Worm (Caenorhabditis elegans) whole organism, L3 larva: ENCODE data around the gene Y24D9A.6.

Experiments
- R02D3.7 ChIP-seq: fragments of 150-350 bp; optimal IDR thresholded peaks from 2 replicates; lab custom pipeline; 2014; ENCODE audit warnings: missing biosample characterization, missing genetic modification characterization
- ama-1 ChIP-seq: fragments of 150-350 bp; optimal IDR thresholded peaks from 2 replicates; lab custom pipeline; 2018
- egl-5 ChIP-seq: fragments of 150-350 bp; optimal IDR thresholded peaks from 2 replicates; lab custom pipeline; 2017; ENCODE audit warnings: missing biosample characterization, missing genetic modification reagents, missing genetic modification characterization, inconsistent platforms
- elt-1 ChIP-seq: fragments of 150-350 bp; optimal IDR thresholded peaks from 2 replicates; lab custom pipeline; 2014; ENCODE audit warnings: missing biosample characterization, missing genetic modification characterization
- elt-2 ChIP-seq: sonication (generic microtip); optimal IDR thresholded peaks from 2 replicates; lab custom pipeline; 2016; ENCODE audit warnings: missing genetic modification reagents, mild to moderate bottlenecking, missing genetic modification characterization, missing compliant biosample characterization
- elt-3 ChIP-seq, 3 experiments: fragments of 150-350 bp in 1 of 3; sonication (generic microtip) in 2 of 3; optimal IDR thresholded peaks; 2 replicates in 2 of 3; 4 replicates in 1 of 3; lab custom pipeline; 2014 to 2017; ENCODE audit warnings: missing biosample characterization in 3 of 3, missing genetic modification characterization in 3 of 3
- eor-1 ChIP-seq, 2 experiments: fragments of 150-350 bp; optimal IDR thresholded peaks; 2 replicates each; lab custom pipeline; 2014 to 2018; ENCODE audit warnings: missing biosample characterization in 2 of 2, missing genetic modification characterization in 2 of 2
- jun-1 ChIP-seq: fragments of 150-350 bp; optimal IDR thresholded peaks from 2 replicates; lab custom pipeline; 2014; ENCODE audit warnings: missing biosample characterization, missing genetic modification reagents, missing genetic modification characterization
- lin-15B ChIP-seq: fragments of 150-350 bp; optimal IDR thresholded peaks from 2 replicates; lab custom pipeline; 2014; ENCODE audit warnings: missing biosample characterization, missing genetic modification characterization
- lsy-12 ChIP-seq: sonication (generic microtip); optimal IDR thresholded peaks from 2 replicates; lab custom pipeline; 2016; ENCODE audit warnings: mild to moderate bottlenecking, missing genetic modification characterization, missing compliant biosample characterization
- mml-1 ChIP-seq: fragments of 150-350 bp; sonication (generic microtip); optimal IDR thresholded peaks from 3 replicates; lab custom pipeline; 2014; ENCODE audit warnings: missing biosample characterization, missing genetic modification characterization
- nfya-1 ChIP-seq: sonication (generic microtip); optimal IDR thresholded peaks from 2 replicates; lab custom pipeline; 2017; ENCODE audit warnings: missing genetic modification characterization, mild to moderate bottlenecking, missing compliant biosample characterization, antibody characterized with exemption, moderate library complexity; ENCODE audit not compliant: insufficient read depth
- nhr-12 ChIP-seq: fragments of 150-350 bp; optimal IDR thresholded peaks from 2 replicates; lab custom pipeline; 2014; ENCODE audit warnings: missing biosample characterization, missing genetic modification characterization
- nhr-23 ChIP-seq: fragments of 150-350 bp; optimal IDR thresholded peaks from 2 replicates; lab custom pipeline; 2014; ENCODE audit warnings: missing biosample characterization, missing genetic modification reagents, missing genetic modification characterization
- nhr-25 ChIP-seq: sonication (generic microtip); optimal IDR thresholded peaks from 2 replicates; lab custom pipeline; 2017; ENCODE audit warnings: missing biosample characterization, missing genetic modification characterization
- nhr-28 ChIP-seq: fragments of 150-350 bp; optimal IDR thresholded peaks from 2 replicates; lab custom pipeline; 2014; ENCODE audit warnings: missing biosample characterization, missing genetic modification characterization
- nhr-43 ChIP-seq: sonication (generic microtip); optimal IDR thresholded peaks from 2 replicates; lab custom pipeline; 2016; ENCODE audit warnings: mild to moderate bottlenecking, missing genetic modification characterization, missing compliant biosample characterization; ENCODE audit not compliant: poor library complexity, severe bottlenecking
- pha-4 ChIP-seq: fragments of 150-350 bp; optimal IDR thresholded peaks from 2 replicates; lab custom pipeline; 2014; ENCODE audit warnings: missing biosample characterization, missing genetic modification reagents, missing genetic modification characterization
- pqm-1 ChIP-seq: fragments of 150-350 bp; optimal IDR thresholded peaks from 2 replicates; lab custom pipeline; 2017; ENCODE audit warnings: missing biosample characterization, missing genetic modification characterization, inconsistent platforms
- snpc-4 ChIP-seq: fragments of 150-350 bp; optimal IDR thresholded peaks from 2 replicates; lab custom pipeline; 2014; ENCODE audit warnings: missing biosample characterization, missing genetic modification characterization
- tbx-2 ChIP-seq: sonication (generic microtip); optimal IDR thresholded peaks from 2 replicates; lab custom pipeline; 2016; ENCODE audit warnings: mild to moderate bottlenecking, missing genetic modification characterization, missing compliant biosample characterization
- unc-39 ChIP-seq: sonication (generic microtip); optimal IDR thresholded peaks from 4 replicates; lab custom pipeline; 2017; ENCODE audit warnings: missing biosample characterization, missing genetic modification characterization
- unc-62 ChIP-seq: fragments of 150-350 bp; sonication (generic microtip); optimal IDR thresholded peaks from 4 replicates; lab custom pipeline; 2014; ENCODE audit warnings: missing biosample characterization, missing genetic modification reagents, missing genetic modification characterization
- zag-1 ChIP-seq: fragments of 150-350 bp; optimal IDR thresholded peaks from 2 replicates; lab custom pipeline; 2014; ENCODE audit warnings: missing biosample characterization, missing genetic modification characterization
- ztf-11 ChIP-seq: fragments of 150-350 bp; optimal IDR thresholded peaks from 2 replicates; lab custom pipeline; 2014; ENCODE audit warnings: missing biosample characterization, missing genetic modification characterization
- ztf-4 ChIP-seq: fragments of 150-350 bp; optimal IDR thresholded peaks from 2 replicates; lab custom pipeline; 2014; ENCODE audit warnings: missing biosample characterization, missing genetic modification characterization

Y24D9A.6 gene

DNA sequence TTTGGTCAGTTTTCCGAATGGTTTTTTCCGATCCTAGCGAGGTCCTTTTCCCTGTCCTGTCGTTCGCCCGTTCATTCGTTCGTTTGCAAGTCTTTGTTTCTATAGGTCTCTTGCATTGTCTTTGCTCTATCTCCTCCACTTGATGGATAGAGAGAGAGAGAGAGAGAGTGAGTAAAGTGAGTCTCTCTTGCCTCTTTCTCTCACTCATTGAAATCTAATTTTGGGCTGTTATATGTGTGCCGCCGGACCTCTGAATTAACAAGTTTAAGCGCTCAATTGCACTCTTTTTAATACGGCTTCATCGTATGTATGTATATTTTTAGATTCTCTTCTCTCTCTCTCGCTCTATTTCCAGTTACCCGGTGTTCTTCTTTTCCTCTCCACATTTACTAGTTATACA lies 3.7 kb upstream of the Y24D9A.6 start:
- TF ChIP-seq elt-3 (tag; optimal IDR thresholded peaks at IDR 0.05; lab: Kevin White, UChicago) (no peak), ztf-4 (peak; percentile 37), elt-1 (tag; lab: Kevin White, UChicago) (no peak), egl-5 (tag; lab: Kevin White, UChicago) (no peak), nfya-1 (tag; lab: Kevin White, UChicago) (peak; percentile 35), pha-4 (tag; lab: Kevin White, UChicago) (peak; percentile 2), jun-1 (tag; lab: Kevin White, UChicago) (no peak)

DNA sequence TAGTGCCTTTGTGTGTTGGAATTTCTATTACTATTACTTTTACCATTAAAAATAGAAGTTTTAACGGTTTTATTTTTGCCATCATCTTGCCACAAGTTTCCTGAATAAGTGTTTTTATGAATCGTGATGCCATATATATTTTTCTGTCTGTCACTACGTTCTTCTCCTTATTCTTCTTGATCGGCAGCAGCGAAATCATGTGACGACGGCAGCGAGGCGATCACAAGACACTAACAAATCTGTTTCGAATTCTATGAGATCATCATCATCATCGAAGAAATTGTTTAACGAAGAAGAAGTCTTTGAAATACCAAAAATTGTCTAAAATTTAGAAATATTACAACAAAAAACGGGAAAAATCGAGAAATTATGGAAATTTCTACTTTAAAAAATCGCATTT lies 2.2 kb upstream of the Y24D9A.6 start:
- TF ChIP-seq ama-1 (lab: Kevin White, UChicago) = peak; percentile 14
- TF ChIP-seq mml-1 (tag; lab: Kevin White, UChicago) = no peak
- TF ChIP-seq nfya-1 (tag; lab: Kevin White, UChicago) = peak; percentile 14
- TF ChIP-seq nhr-25 (tag; lab: Kevin White, UChicago) = peak; percentile 75
- TF ChIP-seq nhr-23 (tag; lab: Kevin White, UChicago) = peak; percentile 61
- no peak for TF ChIP-seq lin-15B (tag; lab: Kevin White, UChicago)
- peak; percentile 49 for TF ChIP-seq nhr-43 (tag; lab: Kevin White, UChicago)

DNA sequence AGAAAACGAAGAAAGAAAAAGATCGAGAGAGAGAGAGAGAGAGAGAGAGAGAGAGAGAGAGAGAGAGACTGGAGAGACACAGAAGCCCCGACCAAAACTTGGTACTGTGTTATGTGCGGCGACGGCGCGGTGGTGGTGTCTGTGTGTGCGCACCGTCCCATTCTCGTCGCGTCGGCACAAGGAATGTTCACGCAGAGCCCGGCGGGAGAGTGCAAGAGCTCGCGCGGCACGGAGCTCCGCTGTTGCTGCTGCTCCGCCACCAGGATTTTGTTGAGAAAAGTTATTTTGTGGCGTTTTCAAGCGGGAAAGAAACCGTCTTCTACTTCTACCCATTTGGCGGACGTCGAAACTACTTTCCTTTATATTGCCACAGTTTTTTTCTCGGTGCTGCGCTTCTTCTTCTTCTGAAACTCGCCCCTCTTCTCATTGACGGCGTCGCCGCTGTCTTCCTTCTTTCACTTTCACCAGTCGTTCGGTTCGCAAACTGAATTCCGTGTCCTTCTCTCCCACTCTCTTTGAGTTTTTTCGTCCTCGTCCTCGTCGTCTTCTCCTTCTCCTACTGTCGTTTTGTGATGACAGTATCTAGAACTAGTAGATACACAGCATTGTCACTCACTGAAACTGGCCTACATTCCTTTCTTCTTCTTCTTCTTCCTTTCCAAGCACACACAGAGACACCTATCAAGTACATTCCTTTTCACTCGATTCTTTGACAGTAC lies 623 bp downstream of the Y24D9A.6 start:
- peak; percentile 12 for TF ChIP-seq nhr-23 (tag; lab: Kevin White, UChicago)
- peak; percentile 63 for TF ChIP-seq pha-4 (tag; lab: Kevin White, UChicago)
- TF ChIP-seq ama-1 (lab: Kevin White, UChicago) = peak; percentile 4
- TF ChIP-seq eor-1 (tag; optimal IDR thresholded peaks at IDR 0.05; lab: Kevin White, UChicago) = no peak
- no peak for TF ChIP-seq nhr-12 (tag; lab: Kevin White, UChicago)
- TF ChIP-seq nhr-43 (tag; lab: Kevin White, UChicago) = no peak
- TF ChIP-seq nhr-25 (tag; lab: Kevin White, UChicago) = peak; percentile 77

DNA sequence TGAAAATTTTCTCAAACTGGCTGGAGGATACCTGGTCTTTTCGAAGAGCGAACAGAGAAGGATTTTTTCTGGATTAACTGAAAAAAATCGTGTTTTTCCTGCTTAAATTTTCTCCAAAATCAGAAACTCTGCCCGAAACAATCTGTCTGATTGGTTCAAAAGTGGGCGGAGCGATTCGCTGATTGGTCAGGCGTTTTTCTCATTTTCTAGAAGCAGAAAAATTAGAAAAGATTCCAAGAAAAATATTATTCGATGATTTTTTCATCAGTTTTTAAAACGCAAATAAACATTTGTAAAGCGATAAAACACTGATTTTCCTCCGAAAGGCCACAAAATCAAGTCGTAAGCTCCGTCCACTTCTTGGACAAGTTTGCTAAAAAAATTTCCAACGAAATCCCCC lies 1.3 kb downstream of the Y24D9A.6 start:
- TF ChIP-seq nfya-1 (tag; lab: Kevin White, UChicago) (peak; percentile 60), mml-1 (tag; lab: Kevin White, UChicago) (no peak)

DNA sequence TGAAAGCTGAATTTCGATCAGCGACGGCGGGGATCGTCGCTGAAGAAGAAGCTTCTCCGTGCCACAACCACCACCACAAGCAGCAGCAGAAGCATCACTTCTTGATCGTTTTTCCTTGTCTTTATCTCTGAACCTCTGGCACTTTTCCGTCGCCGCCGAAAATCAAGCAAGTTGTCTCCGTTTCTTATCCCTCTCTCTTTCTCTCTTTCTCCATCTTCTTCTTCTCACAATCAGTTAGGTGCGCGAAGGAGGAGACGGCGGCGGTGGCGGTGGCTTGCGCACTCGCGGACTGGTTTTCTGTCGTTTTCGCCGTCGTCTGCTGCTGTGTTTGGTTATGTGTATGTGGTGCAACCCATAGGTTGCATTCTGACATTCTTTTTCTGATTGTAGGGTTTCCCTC lies 1.8 kb downstream of the Y24D9A.6 start:
- peak in 1 of 3 experiments; percentile 47 for TF ChIP-seq elt-3 (tag; optimal IDR thresholded peaks at IDR 0.05; lab: Kevin White, UChicago)
- TF ChIP-seq R02D3.7 (tag; lab: Kevin White, UChicago) = peak; percentile 17
- peak; percentile 6 for TF ChIP-seq tbx-2 (tag; lab: Kevin White, UChicago)
- TF ChIP-seq nhr-25 (tag; lab: Kevin White, UChicago) = peak; percentile 73
- no peak for TF ChIP-seq lin-15B (tag; lab: Kevin White, UChicago)
- no peak for TF ChIP-seq egl-5 (tag; lab: Kevin White, UChicago)
- TF ChIP-seq unc-62 = no peak
- peak; percentile 48 for TF ChIP-seq nhr-43 (tag; lab: Kevin White, UChicago)
- peak; percentile 27 for TF ChIP-seq snpc-4 (tag; lab: Kevin White, UChicago)
- no peak for TF ChIP-seq zag-1 (tag; lab: Kevin White, UChicago)
- TF ChIP-seq nhr-23 (tag; lab: Kevin White, UChicago) = no peak
- TF ChIP-seq ama-1 (lab: Kevin White, UChicago) = peak; percentile 49
- TF ChIP-seq pha-4 (tag; lab: Kevin White, UChicago) = peak; percentile 22
- TF ChIP-seq ztf-11 (tag; lab: Kevin White, UChicago) = no peak
- no peak for TF ChIP-seq unc-39 (tag; lab: Kevin White, UChicago)
- peak; percentile 1 for TF ChIP-seq lsy-12 (tag; lab: Kevin White, UChicago)

DNA sequence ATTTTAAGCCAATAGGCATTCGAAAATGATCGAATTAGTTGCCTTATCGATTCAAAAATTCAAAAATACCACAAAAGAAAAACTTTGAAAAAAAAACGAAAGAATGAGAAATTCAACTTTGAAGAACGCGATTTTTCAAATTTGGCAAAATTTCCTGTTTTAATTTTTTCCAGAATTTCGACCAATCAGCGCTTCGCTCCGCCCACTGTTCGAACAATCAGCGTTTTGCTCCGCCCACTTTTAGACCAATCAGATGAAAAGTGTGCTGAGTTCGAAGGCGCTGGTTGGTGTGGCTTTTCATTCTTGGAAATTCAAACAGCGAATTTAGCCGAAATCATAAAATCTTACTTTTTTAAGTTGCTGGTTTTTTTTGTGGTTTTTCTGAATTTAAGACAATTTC lies 2.6 kb downstream of the Y24D9A.6 start:
- TF ChIP-seq elt-1 (tag; lab: Kevin White, UChicago) (no peak), unc-39 (tag; lab: Kevin White, UChicago) (no peak), nfya-1 (tag; lab: Kevin White, UChicago) (peak; percentile 94)

DNA sequence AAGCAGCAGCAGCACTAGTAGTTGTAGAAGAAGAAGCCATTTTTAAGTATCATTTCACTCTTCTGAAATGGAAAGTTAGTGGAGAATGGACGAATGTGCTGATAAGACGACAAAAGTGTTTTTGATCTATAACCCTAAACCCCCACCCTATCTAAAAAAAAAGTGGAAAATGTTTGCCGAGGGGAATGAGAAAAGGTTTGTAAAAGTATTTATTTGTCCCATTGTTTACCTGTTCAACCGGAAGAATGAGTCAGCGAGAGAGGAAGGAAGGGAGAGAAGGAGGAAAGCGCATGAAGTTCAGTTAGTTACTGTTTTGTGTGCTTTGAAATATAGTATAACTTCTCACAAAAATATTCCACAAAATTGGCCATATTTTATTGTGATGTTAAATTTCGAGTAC lies 3.1 kb downstream of the Y24D9A.6 start:
- TF ChIP-seq pqm-1 (tag; lab: Kevin White, UChicago) = peak; percentile 43
- peak; percentile 91 for TF ChIP-seq pha-4 (tag; lab: Kevin White, UChicago)
- TF ChIP-seq nhr-28 = no peak
- TF ChIP-seq nfya-1 (tag; lab: Kevin White, UChicago) = no peak
- TF ChIP-seq elt-2 = peak; percentile 65
